Worm (Caenorhabditis elegans): ENCODE measurements around the gene bath-39.

ce11 chrV:13428660-13429059, 30.6 kb upstream of the bath-39 start, which contains the start of gene srd-19:
- TF ChIP-seq pha-4 (GFP tag; IDR thresholded peaks at IDR 0.05): no peak
- no peak for TF ChIP-seq pha-4 (tag; optimal IDR thresholded peaks at IDR 0.05)
- TF ChIP-seq fkh-10 (GFP tag; optimal IDR thresholded peaks at IDR 0.05): no peak
- TF ChIP-seq aha-1 (tag): no peak
- no peak for TF ChIP-seq nhr-77 (tag; optimal IDR thresholded peaks at IDR 0.05)
- no peak for TF ChIP-seq lin-13 (GFP tag; optimal IDR thresholded peaks at IDR 0.05)
- no peak for TF ChIP-seq unc-62 (GFP tag; optimal IDR thresholded peaks at IDR 0.05 in 1 of 2)
- TF ChIP-seq unc-62 (tag; optimal IDR thresholded peaks at IDR 0.05): no peak
- no peak for TF ChIP-seq nhr-25 (tag; optimal IDR thresholded peaks at IDR 0.05; ENCODE audit: borderline replicate concordance, insufficient read depth)
- TF ChIP-seq vab-7 (GFP tag; IDR thresholded peaks at IDR 0.05): no peak
- no peak for TF ChIP-seq nhr-76 (tag; optimal IDR thresholded peaks at IDR 0.05)
- no peak for TF ChIP-seq zag-1 (tag; optimal IDR thresholded peaks at IDR 0.05)
- TF ChIP-seq php-3 (GFP tag; IDR thresholded peaks at IDR 0.05): no peak
- no peak for TF ChIP-seq hlh-11 (tag; optimal IDR thresholded peaks at IDR 0.05)
- no peak for TF ChIP-seq unc-39 (tag; optimal IDR thresholded peaks at IDR 0.05)
